Fruit fly (Drosophila melanogaster): ENCODE results near the gene TfIIEbeta.
A peak's percentile ranks its signal among the peaks of the same experiment; 100 is the strongest.

TfIIEbeta gene

DNA sequence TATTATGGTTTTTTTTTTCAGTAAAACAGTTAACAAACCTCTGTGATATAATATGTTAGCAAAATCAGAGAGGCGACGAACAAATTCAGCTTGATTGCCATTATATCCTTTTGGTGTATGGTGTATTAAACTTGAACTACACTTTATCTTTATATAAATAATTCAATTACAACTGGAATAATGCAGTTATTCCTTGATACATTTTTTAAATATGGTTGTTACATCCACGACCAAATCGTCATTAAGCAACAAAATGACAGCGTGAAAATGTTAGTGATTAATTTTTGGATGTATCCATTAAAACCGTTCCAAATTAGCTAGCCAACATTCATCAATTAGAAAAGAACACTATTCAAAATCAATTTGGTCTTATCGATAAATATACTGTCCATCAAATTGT lies 19.4 kb upstream of the TfIIEbeta start, which contains the start of gene CG33764:
Gene CG33764, minus strand, starts transcription at position 101 of the 400 bp plus-strand sequence.
- TF ChIP-seq noc (tag; optimal IDR thresholded peaks at IDR 0.05) = no peak

DNA sequence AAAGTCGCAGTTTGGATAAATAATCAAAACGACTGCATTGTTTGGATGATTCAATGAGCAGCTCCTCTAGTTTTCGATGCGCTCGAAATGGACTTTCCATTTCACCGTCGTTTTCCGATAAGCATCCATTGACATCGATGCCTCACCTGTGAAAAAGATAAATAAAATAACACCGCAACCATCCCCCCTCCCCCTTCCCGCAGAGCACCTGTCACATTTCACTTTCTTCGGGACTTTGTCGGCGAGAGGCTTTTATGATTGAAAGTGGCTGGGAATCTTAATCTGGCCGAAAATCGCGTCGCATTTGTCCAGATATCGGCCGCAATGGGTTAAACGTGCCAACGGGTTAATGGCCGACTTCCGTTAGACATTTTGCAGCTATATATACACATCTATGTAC lies 17.6 kb upstream of the TfIIEbeta start:
- no peak for TF ChIP-seq noc (tag; optimal IDR thresholded peaks at IDR 0.05)

DNA sequence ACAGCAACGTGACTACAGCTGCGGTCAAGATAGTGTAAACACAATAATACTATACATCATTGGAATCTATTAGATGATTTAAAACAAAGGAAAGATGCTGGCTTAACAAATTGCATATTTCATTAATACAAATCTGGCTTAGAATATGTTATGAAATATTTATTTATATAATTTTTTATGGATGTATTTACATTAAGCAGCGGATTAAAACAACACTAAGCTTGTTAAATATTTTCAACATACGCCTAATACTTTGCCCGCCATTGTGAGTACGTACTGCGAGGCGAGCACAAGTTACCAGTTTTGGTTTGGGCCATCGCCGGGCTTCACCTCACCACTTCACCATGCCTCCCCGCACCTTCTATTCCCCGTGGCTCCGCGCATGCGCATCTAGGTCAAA lies 16.9 kb upstream of the TfIIEbeta start:
- TF ChIP-seq noc (tag; optimal IDR thresholded peaks at IDR 0.05) = peak; percentile 90

DNA sequence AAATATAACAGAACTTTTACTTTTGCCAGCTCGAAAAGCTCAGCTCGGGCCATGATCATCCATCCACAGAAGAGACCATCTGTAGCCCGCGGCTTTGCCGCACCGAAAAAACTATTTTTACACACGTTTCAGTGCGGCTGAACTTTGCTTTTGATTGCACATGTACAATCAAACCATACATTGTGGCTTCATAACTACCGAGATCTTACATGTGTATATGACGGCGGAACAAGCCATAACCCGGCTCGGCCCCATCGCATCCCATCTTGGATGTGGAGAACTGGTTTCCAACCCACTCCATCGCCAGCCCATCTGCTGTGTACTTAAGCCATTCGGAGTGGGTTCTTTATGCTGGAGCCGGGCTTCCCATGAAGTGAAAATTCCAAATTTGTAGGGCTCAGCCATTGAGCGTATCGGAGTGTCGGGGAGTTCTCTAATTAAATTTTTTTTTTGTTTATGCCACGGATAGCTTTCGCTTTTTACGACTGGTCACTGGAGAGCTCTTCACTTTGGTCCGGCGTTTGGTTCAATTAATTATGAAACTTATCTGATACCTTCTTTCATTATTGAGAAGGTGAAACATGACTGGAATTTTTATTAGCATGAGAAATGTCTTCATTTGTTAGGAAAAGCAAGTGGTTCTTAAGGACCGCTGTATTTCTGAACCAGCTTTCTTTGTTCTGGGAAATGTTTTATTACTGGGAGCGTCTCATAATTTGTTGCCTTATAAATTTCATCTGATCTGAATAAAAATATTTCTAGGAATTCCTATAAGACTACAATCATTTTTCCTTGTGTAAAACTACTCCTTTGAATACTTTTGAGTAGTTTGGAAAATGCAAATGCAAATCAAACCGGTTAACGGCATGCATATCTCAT lies 15.7 kb upstream of the TfIIEbeta start:
- TF ChIP-seq noc (tag; optimal IDR thresholded peaks at IDR 0.05) = no peak

DNA sequence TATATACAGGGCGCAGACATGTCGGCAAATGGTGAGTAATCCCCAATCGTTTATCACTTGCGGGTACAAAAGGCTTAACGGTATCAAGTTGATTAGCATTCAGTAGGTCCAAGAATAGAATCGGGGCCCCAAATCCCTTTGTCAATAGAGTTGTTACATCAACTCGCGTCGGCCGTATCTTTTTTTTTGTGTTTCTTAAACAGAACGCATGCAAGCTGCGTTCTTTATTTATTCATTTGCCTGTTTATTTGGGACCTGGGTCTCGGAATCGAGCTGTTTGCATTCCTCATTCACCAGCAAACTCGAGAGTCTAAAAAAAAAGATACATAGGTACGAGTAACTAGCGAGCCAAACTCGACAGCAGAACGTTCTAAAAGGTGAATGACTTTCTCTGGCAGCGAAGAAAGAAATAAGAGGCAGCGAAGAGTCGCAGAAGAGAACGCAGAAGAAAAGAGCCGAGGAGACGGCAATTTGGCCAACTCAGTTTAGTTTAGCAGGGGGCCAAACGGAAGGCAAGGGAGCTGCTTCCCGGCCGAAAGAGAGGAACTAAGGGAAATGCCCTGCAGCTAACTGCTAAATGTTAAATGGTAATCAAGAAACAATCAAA lies 14.6 kb upstream of the TfIIEbeta start:
- TF ChIP-seq noc (tag; optimal IDR thresholded peaks at IDR 0.05) = no peak

DNA sequence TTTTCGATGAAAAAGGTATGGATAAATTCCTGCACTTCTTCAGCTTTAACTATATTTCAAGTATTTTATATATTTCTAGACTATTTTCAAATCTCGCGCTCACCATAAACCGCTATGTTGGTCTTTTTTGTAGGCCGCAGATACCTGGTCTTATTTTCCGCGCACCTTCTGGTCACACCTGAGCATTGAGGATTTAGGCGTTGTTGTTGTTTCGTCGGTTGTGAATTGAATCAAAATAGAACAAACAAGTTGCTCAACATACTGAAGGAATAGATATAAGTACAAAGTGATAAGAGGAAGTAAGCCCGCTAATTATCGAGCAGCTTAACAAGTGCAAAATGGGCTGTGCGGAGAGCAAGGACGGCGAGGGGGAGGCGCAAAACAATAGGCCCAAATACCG lies 9.0 kb upstream of the TfIIEbeta start, which contains the start of gene Ctl1:
Gene Ctl1, plus strand, starts transcription at position 167 of the 400 bp plus-strand sequence.
- no peak for TF ChIP-seq noc (tag; optimal IDR thresholded peaks at IDR 0.05)

DNA sequence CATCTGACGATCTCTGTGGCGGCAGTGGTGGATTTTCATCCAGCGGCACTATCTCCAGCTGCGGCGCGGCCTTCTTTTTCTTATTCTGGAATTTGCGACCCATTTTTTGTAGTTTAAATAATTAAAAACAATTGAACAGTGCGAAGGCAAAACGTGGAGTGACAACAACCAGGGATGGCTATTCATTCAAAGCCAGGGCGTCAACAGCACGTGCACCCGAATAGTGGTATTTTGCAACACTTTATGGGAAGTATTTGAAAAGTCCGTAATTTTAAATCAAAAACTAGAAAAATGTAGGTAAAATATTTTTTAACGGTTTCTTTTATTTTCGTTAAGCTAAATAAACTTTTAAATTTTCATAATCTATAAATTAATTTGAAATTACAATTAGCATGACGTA lies 4.2 kb upstream of the TfIIEbeta start, which contains the start of gene CG11583:
Gene CG11583, minus strand, starts transcription at position 191 of the 400 bp plus-strand sequence.
- no peak for TF ChIP-seq noc (tag; optimal IDR thresholded peaks at IDR 0.05)

DNA sequence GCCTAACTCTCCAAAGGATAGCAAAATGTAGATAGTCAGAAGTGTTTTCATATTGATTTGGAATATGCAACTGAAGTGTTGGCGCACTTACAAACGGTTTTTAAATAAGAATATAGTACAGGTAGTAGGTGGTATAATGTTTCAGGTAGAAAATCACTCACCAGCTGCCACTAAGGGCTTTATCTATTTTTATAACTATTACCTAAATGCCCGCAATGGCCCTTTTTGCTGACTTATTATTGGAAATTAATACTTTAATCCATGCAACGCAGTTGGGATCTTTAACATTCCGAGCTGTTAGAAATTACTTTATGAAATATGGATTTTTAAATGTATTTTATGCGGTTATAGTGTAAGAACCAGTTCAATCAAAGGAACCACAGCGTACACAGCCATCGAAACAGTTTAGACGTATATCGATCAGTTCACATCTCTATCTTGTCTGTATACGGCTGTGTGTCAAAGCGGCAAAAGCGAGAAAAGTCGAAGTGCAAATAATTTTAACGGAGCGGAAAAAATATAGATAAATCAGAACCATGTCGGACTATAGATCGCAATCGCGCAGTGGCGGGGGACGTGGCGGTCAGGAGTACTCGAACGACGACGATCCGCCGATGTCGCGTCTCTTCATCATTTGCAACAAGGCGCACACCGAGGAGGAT lies 3.3 kb upstream of the TfIIEbeta start, which contains the start of the genes srw and CG1316:
Gene srw, minus strand, starts transcription at position 51 of the 662 bp plus-strand sequence.
Gene CG1316, plus strand, starts transcription at position 424 of the 662 bp plus-strand sequence.
- no peak for TF ChIP-seq noc (tag; optimal IDR thresholded peaks at IDR 0.05)

DNA sequence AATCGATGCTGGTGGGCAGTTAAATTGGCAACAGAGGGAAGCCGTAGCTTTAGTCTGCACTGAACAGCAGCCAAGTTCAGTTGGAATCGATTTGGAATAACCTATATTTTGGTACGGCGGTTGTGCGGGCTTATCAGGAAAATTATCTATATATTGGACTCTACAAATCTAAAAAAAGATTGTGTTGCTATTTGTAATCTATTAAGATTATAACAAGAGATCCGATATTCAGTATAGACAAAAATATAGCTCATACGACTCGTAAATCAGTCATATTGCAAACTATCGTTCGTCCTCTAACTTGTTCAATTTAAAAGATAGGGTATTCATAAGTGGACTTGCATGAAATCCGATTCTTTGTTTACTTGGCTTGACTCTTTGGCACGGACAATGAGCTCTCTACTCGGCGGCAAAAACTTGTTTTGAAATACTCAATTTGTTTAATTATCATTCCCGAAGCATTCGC lies 1.8 kb downstream of the TfIIEbeta start, which contains the start of gene Hexo1:
Gene Hexo1, plus strand, starts transcription at position 51 of the 466 bp plus-strand sequence.
- peak; percentile 75 for TF ChIP-seq noc (tag; optimal IDR thresholded peaks at IDR 0.05)

DNA sequence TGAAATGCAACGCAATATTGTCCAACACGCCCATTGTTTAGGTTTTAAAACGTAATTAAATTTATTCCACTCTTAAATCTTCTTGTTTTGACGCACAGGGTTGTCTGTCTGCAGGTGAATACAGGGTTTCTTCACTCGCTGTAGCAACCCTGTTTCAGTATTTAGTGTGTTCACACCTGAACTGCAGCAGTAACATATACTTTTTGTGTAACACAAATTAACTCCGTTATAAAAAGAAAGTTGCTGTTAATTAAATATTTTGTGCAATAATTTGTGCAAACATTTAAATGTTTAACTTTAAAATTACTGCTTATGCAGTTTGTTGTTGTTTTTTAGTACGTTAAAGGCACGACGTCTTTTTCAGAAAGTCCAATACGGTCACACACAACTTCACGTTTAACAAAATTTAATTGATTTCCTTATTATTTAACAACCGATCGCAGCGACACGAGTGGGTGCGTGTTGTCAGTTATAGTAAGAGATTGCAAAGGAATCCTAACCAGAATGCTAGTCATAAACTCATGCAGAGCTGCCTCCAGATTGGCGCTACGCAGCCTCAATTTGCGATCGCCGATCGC lies 5.4 kb downstream of the TfIIEbeta start, which contains the start of the genes CG15012 and Fdx2:
Gene CG15012, minus strand, starts transcription at position 127 of the 578 bp plus-strand sequence.
Gene Fdx2, plus strand, starts transcription at position 363 of the 578 bp plus-strand sequence.
- TF ChIP-seq noc (tag; optimal IDR thresholded peaks at IDR 0.05) = peak; percentile 26

DNA sequence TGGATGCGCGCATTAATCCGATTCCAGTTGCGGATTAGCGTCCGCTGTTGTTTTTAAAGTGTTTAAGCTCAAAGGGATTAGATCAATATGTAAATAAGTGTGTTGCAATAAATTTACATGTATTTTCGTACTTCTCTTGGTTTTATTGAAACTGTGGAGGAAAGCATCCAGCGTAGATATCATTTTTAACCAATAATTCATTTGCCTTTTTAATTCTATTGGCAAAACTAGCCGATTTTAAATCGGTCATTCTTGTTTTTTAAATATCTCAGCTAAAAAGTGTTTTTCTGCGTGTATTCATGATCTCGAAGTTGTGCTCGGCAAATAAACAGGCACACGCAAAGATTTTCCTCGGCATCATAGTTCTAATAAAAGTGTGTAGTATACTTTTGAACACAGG lies 6.5 kb downstream of the TfIIEbeta start:
- no peak for TF ChIP-seq noc (tag; optimal IDR thresholded peaks at IDR 0.05)

DNA sequence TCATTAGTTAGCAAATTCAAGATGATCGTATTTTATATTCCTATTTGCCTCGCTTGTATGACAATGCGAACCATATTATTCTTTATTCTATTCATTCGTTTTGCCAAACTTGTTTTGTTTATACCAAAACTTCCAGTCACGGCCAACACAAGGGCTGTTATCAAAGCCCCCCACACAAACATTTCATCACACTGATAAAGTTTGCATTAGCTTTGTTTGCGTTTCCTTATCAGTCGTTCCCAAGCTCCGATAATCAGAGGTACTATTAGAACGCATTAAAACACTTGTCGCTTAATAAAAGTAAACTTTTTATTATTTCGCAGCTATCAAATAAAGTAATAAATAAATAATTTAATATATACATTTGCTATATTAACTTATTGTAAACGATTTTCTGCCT lies 6.9 kb downstream of the TfIIEbeta start:
- TF ChIP-seq noc (tag; optimal IDR thresholded peaks at IDR 0.05) = peak; percentile 28

DNA sequence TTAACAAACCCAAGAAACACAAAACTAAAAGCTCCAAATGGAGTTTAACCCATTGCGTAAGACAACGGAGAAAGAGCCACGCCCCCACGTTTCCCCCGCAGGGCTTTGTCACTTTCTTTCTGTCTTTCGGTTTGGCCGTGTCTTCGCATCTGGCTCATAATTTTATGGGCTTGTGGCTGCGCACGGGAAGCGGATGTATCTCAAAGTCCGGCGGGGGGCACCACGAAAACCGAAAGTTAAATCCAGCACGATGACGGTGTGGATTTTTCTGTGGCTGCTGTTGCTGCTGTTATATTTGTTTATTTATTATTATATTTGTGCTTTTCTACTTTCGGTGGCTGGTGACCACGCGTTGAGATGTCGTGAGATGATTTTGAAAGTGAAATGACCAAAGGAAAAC lies 9.9 kb downstream of the TfIIEbeta start:
- TF ChIP-seq noc (tag; optimal IDR thresholded peaks at IDR 0.05) = no peak

DNA sequence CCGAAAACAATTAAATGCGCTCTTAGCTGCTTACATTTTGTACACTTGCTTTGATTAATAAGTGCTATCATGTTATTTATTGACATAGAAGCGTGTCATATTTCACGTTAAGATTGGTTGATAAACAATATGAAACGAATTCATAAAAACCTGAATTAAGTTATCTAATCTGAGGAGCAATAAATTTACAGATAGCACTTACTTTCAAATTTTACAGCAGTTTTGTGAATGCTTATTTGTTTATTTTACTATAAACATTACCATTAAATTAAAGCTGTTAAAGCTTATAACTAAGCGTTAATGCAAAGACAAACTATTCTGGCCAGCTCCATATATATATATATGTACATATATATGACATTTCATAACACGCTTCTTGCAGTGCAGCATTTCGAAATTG lies 15.2 kb downstream of the TfIIEbeta start:
- no peak for TF ChIP-seq noc (tag; optimal IDR thresholded peaks at IDR 0.05)

DNA sequence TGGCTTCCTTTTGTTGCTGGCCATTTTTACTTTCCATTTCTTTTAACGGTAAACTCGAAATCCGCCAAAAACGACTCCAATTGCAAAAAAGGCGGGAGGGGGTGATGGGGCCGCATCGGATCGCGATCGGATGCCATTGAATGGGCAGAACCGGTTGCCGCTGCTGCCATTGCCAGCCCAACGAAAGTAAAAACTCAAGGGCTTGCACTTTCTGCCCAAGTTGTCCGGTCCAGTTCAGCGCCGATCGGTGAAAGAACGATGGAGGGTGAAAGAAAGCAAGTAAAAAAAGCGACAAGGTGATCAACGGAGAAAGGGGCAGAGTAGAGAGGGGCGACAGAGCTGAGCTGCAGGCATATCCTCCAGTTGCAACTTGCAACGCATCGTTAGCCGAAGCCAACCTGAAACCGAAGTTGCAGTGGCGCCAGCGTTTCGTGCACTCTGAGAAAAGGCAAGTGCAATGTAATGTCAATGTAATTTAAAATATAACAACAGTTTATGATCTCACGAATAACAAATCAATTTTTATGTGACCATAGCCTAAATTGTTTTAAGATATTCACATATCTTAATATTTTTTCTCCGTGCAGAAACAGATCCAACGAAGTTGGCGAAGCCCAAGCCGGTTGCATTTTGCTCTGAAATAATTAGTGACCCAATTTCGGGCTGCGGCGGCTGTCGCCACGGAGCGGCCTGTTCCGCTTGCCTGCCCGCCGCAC lies 17.6 kb downstream of the TfIIEbeta start:
- TF ChIP-seq noc (tag; optimal IDR thresholded peaks at IDR 0.05) = no peak
